Fruit fly (Drosophila melanogaster) whole organism: ENCODE results near the gene Acp32CD.

ENCODE experiments used
- CG8478 ChIP-seq: fragments of >200 bp; optimal IDR thresholded peaks from 2 replicates; lab custom pipeline; 2018; ENCODE audit warnings: inconsistent platforms
- Dll ChIP-seq: fragments of >200 bp; optimal IDR thresholded peaks from 2 replicates; lab custom pipeline; 2017
- EcR ChIP-seq, 2 experiments: fragments of >200 bp; optimal IDR thresholded peaks; 2 replicates each; lab custom pipeline; 2017; ENCODE audit warnings: missing biosample characterization in 2 of 2, missing genetic modification characterization in 2 of 2, missing genetic modification reagents in 2 of 2
- pan ChIP-seq: fragments of >200 bp; optimal IDR thresholded peaks from 2 replicates; lab custom pipeline; 2017
- psq ChIP-seq: fragments of >200 bp; optimal IDR thresholded peaks from 2 replicates; lab custom pipeline; 2017
- usp ChIP-seq: fragments of >200 bp; optimal IDR thresholded peaks from 2 replicates; lab custom pipeline; 2017; ENCODE audit warnings: missing biosample characterization, missing genetic modification characterization, mixed read lengths

DNA sequence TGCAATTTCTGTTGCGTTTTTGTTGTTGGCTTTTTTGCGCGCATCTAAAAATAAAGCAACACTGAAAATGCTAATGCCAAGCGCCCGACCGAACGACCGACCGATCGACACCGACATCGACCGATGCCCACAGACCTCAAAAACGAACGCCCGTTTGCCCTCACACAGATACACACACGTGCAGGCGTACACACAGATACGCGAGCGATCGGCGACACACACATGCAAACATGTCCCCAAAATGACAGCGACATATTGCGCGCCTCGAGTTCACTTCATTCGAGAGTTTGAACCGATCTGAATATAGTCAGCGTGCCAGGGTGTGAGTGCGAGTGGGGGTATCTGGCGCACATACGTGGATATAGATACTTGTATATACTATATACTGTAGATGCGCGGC is 45.7 kb downstream of the Acp32CD start:
- TF ChIP-seq psq (lab: Kevin White, UChicago) (no peak), usp (GFP tag; lab: Kevin White, UChicago) (no peak), Dll (lab: Kevin White, UChicago) (no peak), EcR (GFP tag; optimal IDR thresholded peaks at IDR 0.05; lab: Kevin White, UChicago) (no peak), CG8478 (no peak), pan (lab: Kevin White, UChicago) (no peak)
